Worm (Caenorhabditis elegans) whole organism, L4 larva: ENCODE measurements around the gene rps-29.

Experiments
- Y5F2A.4 ChIP-seq: fragments of 200-800 bp; sonication (Bioruptor generic); optimal IDR thresholded peaks from 2 replicates; lab custom pipeline; 2018; ENCODE audit warnings: mild to moderate bottlenecking, missing genetic modification characterization, missing compliant biosample characterization
- Y75B8A.6 ChIP-seq: fragments of 200-800 bp; sonication (Bioruptor generic); IDR thresholded peaks from 2 replicates; pipeline ENCODE4 v1.3.6; 2022; ENCODE audit warnings: missing genetic modification reagents, missing genetic modification characterization, missing compliant biosample characterization
- ceh-20 ChIP-seq: fragments of 200-800 bp; sonication (Bioruptor generic); IDR thresholded peaks from 2 replicates; pipeline ENCODE4 v1.3.6; 2022; ENCODE audit warnings: missing genetic modification reagents, missing genetic modification characterization, missing compliant biosample characterization
- ces-1 ChIP-seq: fragments of 150-350 bp; sonication (generic microtip); optimal IDR thresholded peaks from 4 replicates; lab custom pipeline; 2014; ENCODE audit warnings: missing biosample characterization, missing genetic modification reagents, missing genetic modification characterization
- madf-5 ChIP-seq, 2 experiments: fragments of 200-800 bp; sonication (Bioruptor generic); IDR thresholded peaks; 2 replicates each; pipeline ENCODE4 v1.3.6; 2022; ENCODE audit warnings: missing compliant biosample characterization in 2 of 2, missing genetic modification characterization in 2 of 2
- nhr-25 ChIP-seq: sonication (generic microtip); optimal IDR thresholded peaks from 2 replicates; lab custom pipeline; 2017; ENCODE audit warnings: missing genetic modification characterization, mild to moderate bottlenecking, missing compliant biosample characterization, antibody characterized with exemption, moderate library complexity, borderline replicate concordance; ENCODE audit not compliant: insufficient read depth
- ztf-11 ChIP-seq: fragments of 150-350 bp; optimal IDR thresholded peaks from 2 replicates; lab custom pipeline; 2014; ENCODE audit warnings: missing biosample characterization, missing genetic modification characterization

DNA sequence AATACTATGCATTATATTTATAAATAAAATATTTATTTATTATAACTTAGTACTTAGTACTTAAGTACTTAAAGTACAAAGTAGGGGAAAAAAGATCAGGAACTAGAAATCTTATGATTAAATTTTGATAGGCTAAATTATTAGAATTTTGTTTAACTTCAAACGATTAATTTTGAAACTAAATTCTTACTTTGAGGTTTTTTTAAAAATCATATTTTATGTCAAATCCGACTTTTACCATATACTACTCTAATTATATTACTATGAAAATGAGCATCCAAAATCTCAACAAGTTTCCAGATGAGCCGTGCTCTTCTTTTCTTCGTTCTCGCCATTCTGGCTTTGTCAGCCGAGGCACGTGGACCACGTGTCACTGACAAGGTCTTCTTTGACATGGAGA, 21.0 kb upstream of the rps-29 start, which contains the start of gene cyn-6:
- TF ChIP-seq madf-5 (GFP tag; IDR thresholded peaks at IDR 0.05; lab: Robert Waterston, UW) (no peak), Y75B8A.6 (GFP tag; lab: Robert Waterston, UW) (no peak), Y5F2A.4 (no peak), ces-1 (GFP tag; lab: Kevin White, UChicago) (no peak), ceh-20 (no peak), nhr-25 (tag; lab: Kevin White, UChicago) (no peak), ztf-11 (tag; lab: Kevin White, UChicago) (no peak)
